Comparison of ENCODE assay signal across 3 fruit fly cellular contexts in genomic region chr2L:13206857-13207463, dm6.
TF ChIP-seq lines count a peak whose summit lies in the region.

No protein-coding gene starts in this region.

- TF ChIP-seq CTCF in whole organism, embryonic (GFP tag; optimal IDR thresholded peaks at IDR 0.05; lab: Kevin White, UChicago): no peak

TF ChIP-seq in whole organism, adult, 20 proteins besides CTCF, POLR2A, EP300 and RAD21:
- TF ChIP-seq CG7101 (tag; optimal IDR thresholded peaks at IDR 0.05; lab: Kevin White, UChicago) (peak; percentile 23), bab1 (GFP tag; optimal IDR thresholded peaks at IDR 0.05; lab: Kevin White, UChicago) (no peak), CG33017 (tag; optimal IDR thresholded peaks at IDR 0.05; lab: Kevin White, UChicago) (no peak), tj (GFP tag; optimal IDR thresholded peaks at IDR 0.05; lab: Kevin White, UChicago) (peak; percentile 91), Clk (GFP tag; optimal IDR thresholded peaks at IDR 0.05; lab: Kevin White, UChicago) (no peak), cic (GFP tag; optimal IDR thresholded peaks at IDR 0.05; lab: Kevin White, UChicago) (peak; percentile 64), CG7045 (GFP tag; optimal IDR thresholded peaks at IDR 0.05; lab: Kevin White, UChicago) (peak; percentile 45), CG14711 (tag; optimal IDR thresholded peaks at IDR 0.05; lab: Kevin White, UChicago) (no peak), CG12768 (GFP tag; optimal IDR thresholded peaks at IDR 0.05; lab: Kevin White, UChicago) (peak; percentile 9), Hr96 (GFP tag; optimal IDR thresholded peaks at IDR 0.05; lab: Kevin White, UChicago) (no peak), CG1620 (GFP tag; optimal IDR thresholded peaks at IDR 0.05; lab: Kevin White, UChicago) (no peak), ovo (GFP tag; optimal IDR thresholded peaks at IDR 0.05; lab: Kevin White, UChicago) (peak; percentile 39), kay (GFP tag; lab: Kevin White, UChicago; ENCODE audit: borderline replicate concordance) (peak; percentile 98), Mnt (GFP tag; optimal IDR thresholded peaks at IDR 0.05; lab: Kevin White, UChicago) (peak; percentile 79), pad (GFP tag; optimal IDR thresholded peaks at IDR 0.05; lab: Kevin White, UChicago) (no peak)

TF ChIP-seq in whole organism, embryonic, 481 proteins besides CTCF, POLR2A, EP300 and RAD21:
- 0 out of 3 replicates have a peak, but pooled peaks have one; percentile 18 for TF ChIP-seq CG7963 (GFP tag; IDR thresholded peaks at IDR 0.05; lab: Robert Waterston, UW; ENCODE audit: partially characterized antibody)
- peak; percentile 6 for TF ChIP-seq Med (GFP tag; lab: Kevin White, UChicago)
- TF ChIP-seq Drgx (GFP tag; IDR thresholded peaks at IDR 0.05; lab: Robert Waterston, UW): 0 out of 2 replicates have a peak, but pooled peaks have one; percentile 23
- peak; percentile 19 for TF ChIP-seq exex (tag; optimal IDR thresholded peaks at IDR 0.05; lab: Kevin White, UChicago)
- no peak for TF ChIP-seq CG9817 (tag; optimal IDR thresholded peaks at IDR 0.05; lab: Kevin White, UChicago)
- no peak for TF ChIP-seq grau (tag; optimal IDR thresholded peaks at IDR 0.05; lab: Kevin White, UChicago)
- no peak for TF ChIP-seq CG11456 (GFP tag; IDR thresholded peaks at IDR 0.05; lab: Robert Waterston, UW)
TF ChIP-seq in whole organism, embryonic: peak in this region for 4.

TF ChIP-seq in whole organism, pupa, 21 proteins besides CTCF, POLR2A, EP300 and RAD21:
- TF ChIP-seq gl (tag; optimal IDR thresholded peaks at IDR 0.05; lab: Kevin White, UChicago): no peak
- TF ChIP-seq CG32121 (GFP tag; IDR thresholded peaks at IDR 0.05; lab: Robert Waterston, UW): peak; percentile 17; the same call in 1 of the 2 replicates
- TF ChIP-seq CG4496 (GFP tag; IDR thresholded peaks at IDR 0.05; lab: Robert Waterston, UW): 0 out of 3 replicates have a peak, but pooled peaks have one; percentile 13
- no peak for TF ChIP-seq CG8301 (tag; optimal IDR thresholded peaks at IDR 0.05; lab: Kevin White, UChicago)
- TF ChIP-seq rn (GFP tag; IDR thresholded peaks at IDR 0.05; lab: Robert Waterston, UW): no peak
- TF ChIP-seq Pif1B (GFP tag; optimal IDR thresholded peaks at IDR 0.05; lab: Kevin White, UChicago): no peak
- TF ChIP-seq CG34367 (tag; optimal IDR thresholded peaks at IDR 0.05; lab: Kevin White, UChicago): no peak
- TF ChIP-seq CG13204 (GFP tag; optimal IDR thresholded peaks at IDR 0.05; lab: Kevin White, UChicago): no peak
